Worm (Caenorhabditis elegans) whole organism, L4/young adult: ENCODE measurements around the gene D1054.3.

Experiments
- W03F9.2 ChIP-seq: fragments of 150-350 bp; optimal IDR thresholded peaks from 2 replicates; lab custom pipeline; 2014; ENCODE audit warnings: missing biosample characterization, missing genetic modification characterization
- dao-5 ChIP-seq: sonication (generic microtip); optimal IDR thresholded peaks from 2 replicates; lab custom pipeline; 2016; ENCODE audit warnings: missing genotype, missing genetic modification characterization, moderate library complexity, missing compliant biosample characterization
- him-1 ChIP-seq: sonication (generic microtip); optimal IDR thresholded peaks from 2 replicates; lab custom pipeline; 2016; ENCODE audit warnings: missing genotype, missing genetic modification reagents, missing genetic modification characterization, missing compliant biosample characterization

D1054.3 gene

DNA sequence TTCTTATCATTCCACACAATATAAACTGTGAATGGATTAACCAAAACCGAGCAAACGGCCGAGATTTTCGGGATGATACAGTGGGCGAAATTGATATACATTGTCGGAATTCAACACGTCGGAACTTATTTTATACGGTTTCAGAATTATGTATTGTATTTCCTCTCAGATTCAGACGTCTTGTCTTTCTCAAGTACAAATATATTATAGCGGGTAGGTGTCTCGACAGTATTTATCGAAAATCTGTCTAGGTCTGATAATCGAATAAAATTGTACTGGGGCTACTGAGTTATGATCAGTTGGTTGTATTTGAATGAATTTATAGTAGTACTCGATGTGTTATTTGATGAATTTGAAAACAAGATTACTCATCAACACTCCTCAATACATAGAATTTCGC lies 27.6 kb upstream of the D1054.3 start, which contains the start of gene srj-22:
srj-22 (minus strand) TSS at position 101 of the 400 bp plus-strand sequence.
- TF ChIP-seq W03F9.2 (tag; lab: Kevin White, UChicago) (no peak), dao-5 (tag; lab: Kevin White, UChicago) (no peak), him-1 (tag; lab: Kevin White, UChicago) (no peak)

ce11 chrV:10745034-10745433 lies 26.2 kb upstream of the D1054.3 start, which contains the start of gene srj-21:
Gene srj-21, plus strand, starts transcription at chrV:10745334.
- TF ChIP-seq W03F9.2 (tag; lab: Kevin White, UChicago) (no peak), him-1 (tag; lab: Kevin White, UChicago) (no peak), dao-5 (tag; lab: Kevin White, UChicago) (no peak)

DNA sequence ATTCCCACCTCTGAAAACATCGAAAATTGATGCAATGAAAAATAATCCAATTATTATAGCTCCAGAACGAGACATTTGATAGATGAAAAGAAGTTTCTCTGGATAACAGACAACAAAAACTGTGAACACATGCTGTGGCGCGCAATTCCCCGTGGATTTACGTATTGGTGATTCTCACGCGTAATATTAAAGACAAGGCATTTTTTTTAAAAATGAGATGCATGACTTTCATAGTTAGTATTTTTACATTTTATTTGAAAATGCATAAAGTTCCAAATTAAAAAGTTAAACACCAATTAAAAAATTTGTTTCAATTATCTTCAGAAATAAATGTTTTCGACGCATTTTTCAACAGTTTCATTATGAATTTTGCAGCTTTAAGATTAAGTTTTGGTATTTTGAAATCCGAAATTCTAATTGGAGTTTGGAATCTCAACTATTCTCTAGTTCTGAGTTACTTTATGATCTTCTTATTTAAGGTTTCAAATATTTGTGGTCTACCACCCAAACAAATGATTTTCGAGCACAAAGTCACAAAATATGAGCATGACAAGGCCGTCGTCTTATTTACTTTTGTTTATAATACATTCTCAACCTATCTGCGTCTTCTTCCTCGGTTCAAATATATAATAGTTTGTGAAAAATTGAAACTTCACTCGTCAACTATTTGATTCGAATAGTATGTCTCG lies 23.8 kb upstream of the D1054.3 start, which contains the start of the genes selt-1.2 and F28H7.2:
selt-1.2 (minus strand) TSS at position 101 of the 689 bp plus-strand sequence.
F28H7.2 (plus strand) TSS at position 639 of the 689 bp plus-strand sequence.
- no peak for TF ChIP-seq dao-5 (tag; lab: Kevin White, UChicago)

- TF ChIP-seq him-1 (tag; lab: Kevin White, UChicago) = no peak
- TF ChIP-seq W03F9.2 (tag; lab: Kevin White, UChicago) = no peak
Observed at ce11 chrV:10750630-10751029, 20.6 kb upstream of the D1054.3 start, which contains the start of gene F28H7.3. Gene F28H7.3, minus strand, starts transcription at chrV:10750788.

DNA sequence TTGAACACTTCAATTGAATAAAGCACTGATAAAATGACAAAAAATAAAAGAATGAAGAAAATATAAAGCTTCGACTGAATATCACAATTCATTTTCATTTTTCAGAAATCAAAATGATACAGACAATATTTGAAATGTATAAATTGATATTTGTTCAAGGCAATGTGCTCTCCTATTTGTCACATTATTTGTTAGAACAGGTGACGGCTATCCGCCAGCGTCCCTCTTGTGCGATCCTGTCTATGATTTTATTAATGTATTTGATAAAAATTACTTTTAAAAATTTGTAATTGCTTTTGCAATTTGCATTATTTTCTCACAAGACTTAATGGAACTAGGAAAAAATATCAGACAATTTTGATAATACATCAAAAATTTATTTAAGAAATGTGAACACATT lies 17.2 kb upstream of the D1054.3 start, which contains the start of gene F28H7.7:
F28H7.7 (minus strand) TSS at position 101 of the 400 bp plus-strand sequence.
- TF ChIP-seq dao-5 (tag; lab: Kevin White, UChicago) (no peak), him-1 (tag; lab: Kevin White, UChicago) (no peak), W03F9.2 (tag; lab: Kevin White, UChicago) (no peak)

DNA sequence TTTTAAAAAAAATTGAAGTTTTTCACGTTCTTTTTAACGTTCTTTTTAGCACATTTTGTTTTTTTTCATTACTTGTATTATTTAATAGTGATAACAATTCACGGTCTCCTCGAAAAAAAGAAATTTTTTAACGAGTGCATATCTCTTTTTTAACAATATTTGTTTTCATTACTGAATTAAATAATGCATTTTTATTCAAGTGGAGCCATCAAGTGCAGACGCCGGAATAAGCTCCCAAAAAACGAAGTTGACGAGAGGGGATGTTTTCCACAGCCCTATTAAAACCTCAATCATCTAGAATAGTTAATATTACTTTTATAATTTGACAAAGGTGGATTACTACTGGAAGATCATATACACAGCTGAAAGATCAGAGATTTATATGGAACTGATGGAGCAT lies 14.6 kb upstream of the D1054.3 start, which contains the start of gene irld-6:
irld-6 (minus strand) TSS at position 101 of the 400 bp plus-strand sequence.
- TF ChIP-seq dao-5 (tag; lab: Kevin White, UChicago) = no peak
- no peak for TF ChIP-seq him-1 (tag; lab: Kevin White, UChicago)
- no peak for TF ChIP-seq W03F9.2 (tag; lab: Kevin White, UChicago)

DNA sequence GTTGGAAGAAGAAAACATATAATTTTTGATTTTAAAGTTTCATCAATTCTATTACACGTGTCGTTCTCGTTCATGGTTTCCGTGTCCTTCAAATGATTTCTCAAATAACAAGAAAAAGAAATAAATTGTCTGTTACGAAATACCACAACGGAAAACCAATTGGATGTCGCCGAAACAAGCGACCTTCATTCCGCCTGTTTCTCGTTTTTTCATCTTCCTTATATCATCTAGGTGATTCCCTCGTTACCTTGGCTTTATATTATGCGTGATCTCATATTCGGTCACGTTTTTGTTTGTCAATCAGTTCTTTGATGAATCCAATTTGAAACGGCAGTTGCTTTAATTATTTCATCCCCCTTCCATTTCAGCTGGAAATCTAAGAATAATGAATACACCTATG lies 14.1 kb upstream of the D1054.3 start:
- TF ChIP-seq dao-5 (tag; lab: Kevin White, UChicago) (no peak), him-1 (tag; lab: Kevin White, UChicago) (no peak), W03F9.2 (tag; lab: Kevin White, UChicago) (no peak)

DNA sequence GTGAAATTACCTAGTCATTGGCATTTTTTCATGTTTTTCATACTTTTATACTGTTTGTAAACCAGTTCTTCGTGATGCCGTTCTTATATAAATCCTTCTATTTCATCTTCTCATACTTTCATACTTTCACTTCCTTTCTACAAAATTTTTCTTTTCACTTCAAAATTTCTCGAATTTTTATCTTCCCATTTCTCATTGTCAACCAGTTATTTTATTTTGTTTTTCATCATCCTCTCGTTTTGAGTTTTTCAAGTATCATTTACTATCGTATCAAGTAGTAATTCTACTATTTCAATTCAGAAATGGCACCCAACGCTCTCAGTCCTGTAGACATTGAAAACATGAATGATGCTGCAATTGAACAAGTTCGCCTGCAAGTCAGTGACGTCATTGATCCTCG lies 12.6 kb upstream of the D1054.3 start, which contains the start of gene F28H7.8:
F28H7.8 (plus strand) TSS at position 301 of the 400 bp plus-strand sequence.
- no peak for TF ChIP-seq W03F9.2 (tag; lab: Kevin White, UChicago)

DNA sequence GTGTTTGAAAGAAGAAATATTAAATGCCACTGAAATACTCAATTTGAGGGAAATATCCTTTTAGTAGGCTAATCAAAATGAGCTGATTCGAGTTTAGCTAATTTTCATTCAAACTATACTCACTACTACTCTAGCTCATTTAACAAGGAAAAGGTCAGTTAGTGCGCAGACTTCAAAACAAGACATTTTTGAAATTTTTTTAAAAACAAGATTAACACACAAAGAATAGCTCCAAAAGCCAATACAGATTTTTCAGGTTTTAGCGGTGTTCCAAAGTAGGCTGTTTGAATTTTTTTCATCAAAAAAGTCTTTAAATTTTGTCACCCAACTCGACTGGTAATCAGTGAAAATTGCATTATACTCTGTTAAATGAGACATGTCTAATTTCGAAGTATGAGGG lies 10.4 kb upstream of the D1054.3 start:
- TF ChIP-seq him-1 (tag; lab: Kevin White, UChicago) (no peak), dao-5 (tag; lab: Kevin White, UChicago) (no peak), W03F9.2 (tag; lab: Kevin White, UChicago) (no peak)

DNA sequence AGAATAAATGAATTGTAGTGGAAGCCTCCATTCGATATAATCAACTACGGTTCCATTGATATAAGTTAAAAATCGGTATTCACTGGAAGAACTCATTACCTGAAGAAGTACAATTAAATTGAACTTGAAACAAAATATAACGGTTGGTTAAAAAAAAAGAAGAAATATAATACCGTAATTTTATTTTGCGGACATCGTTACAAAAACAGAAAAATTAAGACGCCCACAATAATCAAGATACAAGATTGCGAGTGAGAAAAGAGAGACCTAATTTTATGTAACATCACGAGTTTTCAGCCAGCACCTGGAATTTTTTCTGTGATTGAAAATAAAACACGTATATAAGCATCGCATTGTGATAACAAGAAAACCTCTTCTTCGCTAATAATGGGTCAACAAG lies 8.6 kb upstream of the D1054.3 start, which contains the start of gene sre-6:
sre-6 (minus strand) TSS at position 101 of the 400 bp plus-strand sequence.
- TF ChIP-seq him-1 (tag; lab: Kevin White, UChicago) = no peak
- no peak for TF ChIP-seq W03F9.2 (tag; lab: Kevin White, UChicago)
- no peak for TF ChIP-seq dao-5 (tag; lab: Kevin White, UChicago)

- TF ChIP-seq him-1 (tag; lab: Kevin White, UChicago) (no peak), W03F9.2 (tag; lab: Kevin White, UChicago) (no peak), dao-5 (tag; lab: Kevin White, UChicago) (no peak)
Observed at ce11 chrV:10764066-10764465, 7.2 kb upstream of the D1054.3 start, which contains the start of gene ocr-1. Gene ocr-1, plus strand, starts transcription at chrV:10764366.

- TF ChIP-seq him-1 (tag; lab: Kevin White, UChicago) (no peak), dao-5 (tag; lab: Kevin White, UChicago) (no peak), W03F9.2 (tag; lab: Kevin White, UChicago) (no peak)
Observed at ce11 chrV:10768892-10769291, 2.4 kb upstream of the D1054.3 start.

DNA sequence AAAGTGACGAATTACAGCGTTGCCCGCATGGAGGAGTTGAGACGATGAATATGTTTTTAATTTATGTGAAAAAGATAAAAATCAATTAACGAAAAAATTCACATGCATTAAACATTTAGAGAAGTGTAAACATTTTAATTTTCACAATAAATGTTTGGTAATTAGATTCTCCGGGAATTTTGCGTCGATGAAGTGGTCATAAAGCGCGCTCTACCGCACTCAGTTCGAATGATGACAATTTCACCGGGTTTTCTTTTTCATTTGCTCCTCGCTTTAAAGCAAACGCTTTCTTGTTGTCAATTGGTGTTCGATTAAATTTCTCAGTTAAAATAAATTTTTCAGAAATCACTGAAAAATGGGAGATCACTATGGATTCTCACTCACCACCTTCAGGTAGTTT lies 1.2 kb upstream of the D1054.3 start, which contains the start of the genes D1054.1 and pas-2:
D1054.1 (minus strand) TSS at position 192 of the 400 bp plus-strand sequence.
pas-2 (plus strand) TSS at position 343 of the 400 bp plus-strand sequence.
- TF ChIP-seq him-1 (tag; lab: Kevin White, UChicago) (no peak), W03F9.2 (tag; lab: Kevin White, UChicago) (peak; percentile 48)

ce11 chrV:10773216-10773615 lies 2.0 kb downstream of the D1054.3 start:
- no peak for TF ChIP-seq W03F9.2 (tag; lab: Kevin White, UChicago)
- TF ChIP-seq dao-5 (tag; lab: Kevin White, UChicago) = no peak
- no peak for TF ChIP-seq him-1 (tag; lab: Kevin White, UChicago)
